Fruit fly (Drosophila melanogaster): Measurements from ENCODE around the gene CG2082.

dm6 chr3R:5780976-5781375 is at the start of gene CG2082:
- no peak for TF ChIP-seq Dll (optimal IDR thresholded peaks at IDR 0.05)
- no peak for TF ChIP-seq EcR (GFP tag; optimal IDR thresholded peaks at IDR 0.05)
- no peak for TF ChIP-seq CG8478 (optimal IDR thresholded peaks at IDR 0.05)

Measured in whole organism.